1 fruit fly cellular context compared by ENCODE assay signal in the genomic region with DNA sequence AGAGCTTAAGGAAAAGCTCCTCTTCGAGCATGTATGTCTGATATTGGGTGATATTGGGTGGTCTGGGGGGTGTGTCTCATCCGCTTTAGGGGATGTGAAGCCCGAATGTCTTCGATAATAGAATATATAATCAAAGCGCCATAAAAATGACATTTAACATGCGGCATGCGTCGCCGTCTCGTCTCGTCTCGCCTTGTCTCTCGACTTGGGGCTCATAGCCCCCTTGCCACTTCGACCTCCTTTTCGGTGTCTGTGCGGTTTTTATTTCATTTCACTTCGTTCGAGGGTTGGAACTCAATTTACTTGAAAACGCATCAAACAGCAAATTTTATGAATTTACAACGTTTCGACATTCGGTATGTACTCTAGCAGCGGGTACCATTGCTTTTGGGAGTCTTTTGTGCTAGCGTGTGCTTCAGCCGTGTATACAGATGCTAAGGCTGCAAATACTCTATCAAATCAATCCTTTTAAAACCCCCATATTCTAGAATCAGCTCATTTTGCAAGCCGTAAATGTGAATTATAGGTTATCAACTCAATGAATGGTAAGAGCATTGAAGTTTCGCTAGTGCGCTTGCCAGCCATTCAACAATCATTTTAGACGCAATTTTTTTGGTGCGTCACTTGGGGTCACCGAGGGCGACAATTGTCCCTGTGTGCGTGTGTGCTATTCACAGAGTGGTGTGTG.
TF ChIP-seq lines count a peak whose summit lies in the region.

No protein-coding gene starts in this region.

TF ChIP-seq in whole organism, embryonic, 481 proteins besides CTCF, POLR2A, EP300 and RAD21 (continued from another document and continues in another):
- peak; percentile 5 for TF ChIP-seq CG10267 (tag; optimal IDR thresholded peaks at IDR 0.05; lab: Kevin White, UChicago)
- TF ChIP-seq slou (GFP tag; optimal IDR thresholded peaks at IDR 0.05; lab: Kevin White, UChicago): no peak
- TF ChIP-seq CG31224 (GFP tag; IDR thresholded peaks at IDR 0.05; lab: Robert Waterston, UW): no peak
- no peak for TF ChIP-seq CG2199 (GFP tag; IDR thresholded peaks at IDR 0.05; lab: Robert Waterston, UW)
- no peak for TF ChIP-seq CG14965 (GFP tag; optimal IDR thresholded peaks at IDR 0.05; lab: Kevin White, UChicago; ENCODE audit: borderline replicate concordance)
- peak; percentile 75 for TF ChIP-seq sob (GFP tag; IDR thresholded peaks at IDR 0.05; lab: Robert Waterston, UW)
- TF ChIP-seq CG2120 (GFP tag; optimal IDR thresholded peaks at IDR 0.05; lab: Kevin White, UChicago): peak; percentile 61
- TF ChIP-seq nerfin-1 (tag; optimal IDR thresholded peaks at IDR 0.05; lab: Kevin White, UChicago): no peak
- TF ChIP-seq CG4282 (GFP tag; optimal IDR thresholded peaks at IDR 0.05; lab: Kevin White, UChicago): no peak
- peak; percentile 56 for TF ChIP-seq CG6689 (GFP tag; IDR thresholded peaks at IDR 0.05; lab: Robert Waterston, UW)
- no peak for TF ChIP-seq CG16779 (GFP tag; IDR thresholded peaks at IDR 0.05; lab: Robert Waterston, UW)
- no peak for TF ChIP-seq H15 (GFP tag; IDR thresholded peaks at IDR 0.05; lab: Robert Waterston, UW)
- peak; percentile 13 for TF ChIP-seq Fer3 (tag; optimal IDR thresholded peaks at IDR 0.05; lab: Kevin White, UChicago)
- TF ChIP-seq C15 (GFP tag; IDR thresholded peaks at IDR 0.05; lab: Robert Waterston, UW): no peak
- peak; percentile 19 for TF ChIP-seq CG7556 (GFP tag; optimal IDR thresholded peaks at IDR 0.05; lab: Kevin White, UChicago)
- TF ChIP-seq Stat92E (GFP tag; optimal IDR thresholded peaks at IDR 0.05; lab: Kevin White, UChicago): no peak
- no peak for TF ChIP-seq Lpt (GFP tag; optimal IDR thresholded peaks at IDR 0.05; lab: Kevin White, UChicago)
- TF ChIP-seq CG17328 (GFP tag; IDR thresholded peaks at IDR 0.05; lab: Robert Waterston, UW): peak; percentile 57
- TF ChIP-seq Nf-YC (tag; optimal IDR thresholded peaks at IDR 0.05; lab: Kevin White, UChicago): no peak
- no peak for TF ChIP-seq tap (tag; optimal IDR thresholded peaks at IDR 0.05; lab: Kevin White, UChicago)
- TF ChIP-seq disco-r (GFP tag; optimal IDR thresholded peaks at IDR 0.05; lab: Kevin White, UChicago): no peak
- peak; percentile 75 for TF ChIP-seq lmd (GFP tag; IDR thresholded peaks at IDR 0.05; lab: Robert Waterston, UW)
- no peak for TF ChIP-seq CG42726 (GFP tag; IDR thresholded peaks at IDR 0.05; lab: Robert Waterston, UW; ENCODE audit: partially characterized antibody)
- peak; percentile 37 for TF ChIP-seq pum (GFP tag; optimal IDR thresholded peaks at IDR 0.05; lab: Kevin White, UChicago)
- TF ChIP-seq Spps (tag; optimal IDR thresholded peaks at IDR 0.05; lab: Kevin White, UChicago): no peak
- TF ChIP-seq TFAM (GFP tag; optimal IDR thresholded peaks at IDR 0.05; lab: Kevin White, UChicago): no peak
- peak; percentile 43 for TF ChIP-seq chn (GFP tag; optimal IDR thresholded peaks at IDR 0.05; lab: Kevin White, UChicago)
- TF ChIP-seq HmgZ (tag; optimal IDR thresholded peaks at IDR 0.05; lab: Kevin White, UChicago): peak; percentile 5
- peak; percentile 64 for TF ChIP-seq abd-A (tag; optimal IDR thresholded peaks at IDR 0.05; lab: Kevin White, UChicago)
- no peak for TF ChIP-seq CG3163 (GFP tag; optimal IDR thresholded peaks at IDR 0.05; lab: Kevin White, UChicago)
- no peak for TF ChIP-seq Tbp (GFP tag; optimal IDR thresholded peaks at IDR 0.05; lab: Kevin White, UChicago)
- TF ChIP-seq nmo (GFP tag; optimal IDR thresholded peaks at IDR 0.05; lab: Kevin White, UChicago): peak; percentile 54
- no peak for TF ChIP-seq CG17568 (GFP tag; optimal IDR thresholded peaks at IDR 0.05; lab: Kevin White, UChicago)
- no peak for TF ChIP-seq CG1647 (GFP tag; optimal IDR thresholded peaks at IDR 0.05; lab: Kevin White, UChicago)
- TF ChIP-seq Optix (GFP tag; IDR thresholded peaks at IDR 0.05; lab: Robert Waterston, UW): peak; percentile 67; the same call in 2 of the 3 replicates
- TF ChIP-seq CG30020 (tag; optimal IDR thresholded peaks at IDR 0.05; lab: Kevin White, UChicago): no peak
- TF ChIP-seq hth (optimal IDR thresholded peaks at IDR 0.05; lab: Kevin White, UChicago): no peak
- no peak for TF ChIP-seq amos (GFP tag; IDR thresholded peaks at IDR 0.05; lab: Robert Waterston, UW; ENCODE audit: partially characterized antibody)
- no peak for TF ChIP-seq CG3065 (GFP tag; optimal IDR thresholded peaks at IDR 0.05; lab: Kevin White, UChicago)
- no peak for TF ChIP-seq CG17829 (tag; optimal IDR thresholded peaks at IDR 0.05; lab: Kevin White, UChicago)
- TF ChIP-seq sima (GFP tag; optimal IDR thresholded peaks at IDR 0.05; lab: Kevin White, UChicago): no peak
- TF ChIP-seq mld (GFP tag; IDR thresholded peaks at IDR 0.05; lab: Robert Waterston, UW; ENCODE audit: partially characterized antibody): no peak
- TF ChIP-seq Elba2 (GFP tag; optimal IDR thresholded peaks at IDR 0.05; lab: Kevin White, UChicago): no peak
- no peak for TF ChIP-seq cas (GFP tag; IDR thresholded peaks at IDR 0.05; lab: Robert Waterston, UW)
- TF ChIP-seq emc (GFP tag; optimal IDR thresholded peaks at IDR 0.05; lab: Kevin White, UChicago): no peak
- no peak for TF ChIP-seq vnd (GFP tag; IDR thresholded peaks at IDR 0.05; lab: Robert Waterston, UW; ENCODE audit: partially characterized antibody)
- peak; percentile 74 for TF ChIP-seq Ptx1 (GFP tag; IDR thresholded peaks at IDR 0.05; lab: Robert Waterston, UW)
- peak; percentile 73 for TF ChIP-seq zfh1 (GFP tag; IDR thresholded peaks at IDR 0.05; lab: Robert Waterston, UW)
- TF ChIP-seq CG12219 (GFP tag; optimal IDR thresholded peaks at IDR 0.05; lab: Kevin White, UChicago): peak; percentile 53
- TF ChIP-seq CG15601 (tag; optimal IDR thresholded peaks at IDR 0.05; lab: Kevin White, UChicago): peak; percentile 14
- no peak for TF ChIP-seq schlank (tag; optimal IDR thresholded peaks at IDR 0.05; lab: Kevin White, UChicago)
- TF ChIP-seq tx (GFP tag; optimal IDR thresholded peaks at IDR 0.05; lab: Kevin White, UChicago): peak; percentile 18
- TF ChIP-seq CG1603 (tag; optimal IDR thresholded peaks at IDR 0.05; lab: Kevin White, UChicago): peak; percentile 61
- no peak for TF ChIP-seq gce (GFP tag; IDR thresholded peaks at IDR 0.05; lab: Robert Waterston, UW)
- peak; percentile 70 for TF ChIP-seq esg (GFP tag; conservative IDR thresholded peaks at IDR 0.05; lab: Robert Waterston, UW)
- TF ChIP-seq CG10274 (GFP tag; optimal IDR thresholded peaks at IDR 0.05; lab: Kevin White, UChicago): no peak
- TF ChIP-seq CG11723 (GFP tag; optimal IDR thresholded peaks at IDR 0.05; lab: Kevin White, UChicago): no peak
- TF ChIP-seq E2f2 (GFP tag; IDR thresholded peaks at IDR 0.05; lab: Robert Waterston, UW): peak; percentile 31; the same call in 1 of the 2 replicates
- TF ChIP-seq CG10462 (GFP tag; optimal IDR thresholded peaks at IDR 0.05; lab: Kevin White, UChicago): no peak
- no peak for TF ChIP-seq ftz-f1 (GFP tag; optimal IDR thresholded peaks at IDR 0.05; lab: Kevin White, UChicago)
- no peak for TF ChIP-seq pzg (GFP tag; optimal IDR thresholded peaks at IDR 0.05; lab: Kevin White, UChicago)
- peak; percentile 47 for TF ChIP-seq lilli (GFP tag; optimal IDR thresholded peaks at IDR 0.05; lab: Kevin White, UChicago)
- no peak for TF ChIP-seq Doc3 (GFP tag; IDR thresholded peaks at IDR 0.05; lab: Robert Waterston, UW; ENCODE audit: partially characterized antibody)
- TF ChIP-seq pita (GFP tag; optimal IDR thresholded peaks at IDR 0.05; lab: Kevin White, UChicago): no peak
- TF ChIP-seq Bgb (GFP tag; IDR thresholded peaks at IDR 0.05; lab: Robert Waterston, UW; ENCODE audit: partially characterized antibody): no peak
- TF ChIP-seq Six4 (GFP tag; optimal IDR thresholded peaks at IDR 0.05; lab: Kevin White, UChicago): peak; percentile 27
- TF ChIP-seq CG4820 (GFP tag; optimal IDR thresholded peaks at IDR 0.05; lab: Kevin White, UChicago): peak; percentile 60
- no peak for TF ChIP-seq CG16815 (GFP tag; optimal IDR thresholded peaks at IDR 0.05; lab: Kevin White, UChicago)
- TF ChIP-seq Deaf1 (tag; optimal IDR thresholded peaks at IDR 0.05; lab: Kevin White, UChicago): no peak
- peak; percentile 24 for TF ChIP-seq btn (GFP tag; optimal IDR thresholded peaks at IDR 0.05; lab: Kevin White, UChicago)
- TF ChIP-seq zf30C (GFP tag; optimal IDR thresholded peaks at IDR 0.05; lab: Kevin White, UChicago): no peak
- no peak for TF ChIP-seq sd (tag; optimal IDR thresholded peaks at IDR 0.05; lab: Kevin White, UChicago)
- no peak for TF ChIP-seq CG7357 (GFP tag; IDR thresholded peaks at IDR 0.05; lab: Robert Waterston, UW)
- peak; percentile 55; the same call in 1 of the 3 replicates for TF ChIP-seq Mrtf (GFP tag; IDR thresholded peaks at IDR 0.05; lab: Robert Waterston, UW)
- TF ChIP-seq CG6254 (GFP tag; optimal IDR thresholded peaks at IDR 0.05; lab: Kevin White, UChicago): no peak
- 0 out of 2 replicates have a peak, but pooled peaks have one; percentile 23 for TF ChIP-seq CG7372 (GFP tag; IDR thresholded peaks at IDR 0.05; lab: Robert Waterston, UW)
- TF ChIP-seq Pdp1 (GFP tag; optimal IDR thresholded peaks at IDR 0.05; lab: Kevin White, UChicago): peak; percentile 35 to 51
- TF ChIP-seq twi (tag; optimal IDR thresholded peaks at IDR 0.05; lab: Kevin White, UChicago): no peak
- no peak for TF ChIP-seq hbn (GFP tag; IDR thresholded peaks at IDR 0.05; lab: Robert Waterston, UW; ENCODE audit: partially characterized antibody)
- peak; percentile 43; the same call in 1 of the 2 replicates for TF ChIP-seq CG3847 (GFP tag; IDR thresholded peaks at IDR 0.05; lab: Robert Waterston, UW)
- TF ChIP-seq NFAT (GFP tag; IDR thresholded peaks at IDR 0.05; lab: Robert Waterston, UW): no peak
- no peak for TF ChIP-seq her (GFP tag; optimal IDR thresholded peaks at IDR 0.05; lab: Kevin White, UChicago)
- TF ChIP-seq CG11695 (GFP tag; IDR thresholded peaks at IDR 0.05; lab: Robert Waterston, UW): peak; percentile 59; the same call in 2 of the 3 replicates
- peak; percentile 30 for TF ChIP-seq repo (GFP tag; optimal IDR thresholded peaks at IDR 0.05; lab: Kevin White, UChicago)
- TF ChIP-seq NK7.1 (GFP tag; optimal IDR thresholded peaks at IDR 0.05; lab: Kevin White, UChicago): peak; percentile 8
- peak; percentile 27 for TF ChIP-seq caup (GFP tag; optimal IDR thresholded peaks at IDR 0.05; lab: Kevin White, UChicago; ENCODE audit: severe bottlenecking)
- TF ChIP-seq ttk (GFP tag; IDR thresholded peaks at IDR 0.05; lab: Robert Waterston, UW): peak; percentile 56; the same call in 1 of the 2 replicates
- peak; percentile 5 for TF ChIP-seq fd3F (GFP tag; optimal IDR thresholded peaks at IDR 0.05; lab: Kevin White, UChicago)
- TF ChIP-seq CG4730 (GFP tag; IDR thresholded peaks at IDR 0.05; lab: Robert Waterston, UW): no peak
- peak; percentile 30 for TF ChIP-seq CG2712 (tag; optimal IDR thresholded peaks at IDR 0.05; lab: Kevin White, UChicago)
- no peak for TF ChIP-seq CG34224 (GFP tag; IDR thresholded peaks at IDR 0.05; lab: Robert Waterston, UW; ENCODE audit: partially characterized antibody)
- no peak for TF ChIP-seq sc (optimal IDR thresholded peaks at IDR 0.05; lab: Kevin White, UChicago)
- no peak for TF ChIP-seq sc (GFP tag; optimal IDR thresholded peaks at IDR 0.05; lab: Kevin White, UChicago)
- TF ChIP-seq Ets97D (GFP tag; optimal IDR thresholded peaks at IDR 0.05; lab: Kevin White, UChicago): no peak
- TF ChIP-seq yki (optimal IDR thresholded peaks at IDR 0.05; lab: Kevin White, UChicago): no peak
- peak; percentile 10 for TF ChIP-seq Atf-2 (GFP tag; optimal IDR thresholded peaks at IDR 0.05; lab: Kevin White, UChicago)
- no peak for TF ChIP-seq CG2116 (GFP tag; optimal IDR thresholded peaks at IDR 0.05; lab: Kevin White, UChicago)
- peak; percentile 62 for TF ChIP-seq CG15269 (tag; optimal IDR thresholded peaks at IDR 0.05; lab: Kevin White, UChicago)
- peak; percentile 12 to 79 for TF ChIP-seq Hr51 (GFP tag; optimal IDR thresholded peaks at IDR 0.05; lab: Kevin White, UChicago)
- no peak for TF ChIP-seq Fer2 (tag; optimal IDR thresholded peaks at IDR 0.05; lab: Kevin White, UChicago)
- TF ChIP-seq CG30431 (GFP tag; optimal IDR thresholded peaks at IDR 0.05; lab: Kevin White, UChicago): no peak
- TF ChIP-seq NfI (GFP tag; optimal IDR thresholded peaks at IDR 0.05; lab: Kevin White, UChicago): peak; percentile 27
- peak; percentile 56 for TF ChIP-seq CG13624 (GFP tag; optimal IDR thresholded peaks at IDR 0.05; lab: Kevin White, UChicago)
- no peak for TF ChIP-seq CG6791 (GFP tag; IDR thresholded peaks at IDR 0.05; lab: Robert Waterston, UW; ENCODE audit: partially characterized antibody)
- no peak for TF ChIP-seq CG3407 (GFP tag; optimal IDR thresholded peaks at IDR 0.05; lab: Kevin White, UChicago)
- TF ChIP-seq bowl (GFP tag; IDR thresholded peaks at IDR 0.05; lab: Robert Waterston, UW): no peak
- TF ChIP-seq CG13296 (GFP tag; optimal IDR thresholded peaks at IDR 0.05; lab: Kevin White, UChicago): no peak
- TF ChIP-seq br (optimal IDR thresholded peaks at IDR 0.05; lab: Kevin White, UChicago): no peak
- TF ChIP-seq Dref (GFP tag; IDR thresholded peaks at IDR 0.05; lab: Robert Waterston, UW): no peak
- TF ChIP-seq D19B (GFP tag; optimal IDR thresholded peaks at IDR 0.05; lab: Kevin White, UChicago): no peak
- TF ChIP-seq CG15011 (GFP tag; optimal IDR thresholded peaks at IDR 0.05; lab: Kevin White, UChicago): no peak
- TF ChIP-seq CG1529 (GFP tag; optimal IDR thresholded peaks at IDR 0.05; lab: Kevin White, UChicago): peak; percentile 6
- TF ChIP-seq CG6175 (GFP tag; IDR thresholded peaks at IDR 0.05; lab: Robert Waterston, UW): no peak
- TF ChIP-seq Opbp (GFP tag; IDR thresholded peaks at IDR 0.05; lab: Robert Waterston, UW; ENCODE audit: partially characterized antibody): no peak
- TF ChIP-seq CG2129 (GFP tag; IDR thresholded peaks at IDR 0.05; lab: Robert Waterston, UW; ENCODE audit: partially characterized antibody): no peak
- peak; percentile 45 for TF ChIP-seq Oaz (GFP tag; IDR thresholded peaks at IDR 0.05; lab: Robert Waterston, UW)
- peak; percentile 37 for TF ChIP-seq CG17385 (GFP tag; optimal IDR thresholded peaks at IDR 0.05; lab: Kevin White, UChicago)
- no peak for TF ChIP-seq CG2875 (GFP tag; optimal IDR thresholded peaks at IDR 0.05; lab: Kevin White, UChicago)
- no peak for TF ChIP-seq bigmax (GFP tag; optimal IDR thresholded peaks at IDR 0.05; lab: Kevin White, UChicago)
- TF ChIP-seq CrebB (tag; optimal IDR thresholded peaks at IDR 0.05; lab: Kevin White, UChicago): no peak
- TF ChIP-seq dmrt99B (tag; optimal IDR thresholded peaks at IDR 0.05; lab: Kevin White, UChicago): peak; percentile 52
- no peak for TF ChIP-seq MTF-1 (GFP tag; optimal IDR thresholded peaks at IDR 0.05; lab: Kevin White, UChicago; ENCODE audit: borderline replicate concordance)
- no peak for TF ChIP-seq Drgx (GFP tag; IDR thresholded peaks at IDR 0.05; lab: Robert Waterston, UW)
- peak; percentile 42 for TF ChIP-seq bcd (GFP tag; optimal IDR thresholded peaks at IDR 0.05; lab: Kevin White, UChicago)
- peak; percentile 22 for TF ChIP-seq dm (GFP tag; optimal IDR thresholded peaks at IDR 0.05; lab: Kevin White, UChicago)
